Worm (Caenorhabditis elegans): ENCODE results near the gene Y41E3.13.

DNA sequence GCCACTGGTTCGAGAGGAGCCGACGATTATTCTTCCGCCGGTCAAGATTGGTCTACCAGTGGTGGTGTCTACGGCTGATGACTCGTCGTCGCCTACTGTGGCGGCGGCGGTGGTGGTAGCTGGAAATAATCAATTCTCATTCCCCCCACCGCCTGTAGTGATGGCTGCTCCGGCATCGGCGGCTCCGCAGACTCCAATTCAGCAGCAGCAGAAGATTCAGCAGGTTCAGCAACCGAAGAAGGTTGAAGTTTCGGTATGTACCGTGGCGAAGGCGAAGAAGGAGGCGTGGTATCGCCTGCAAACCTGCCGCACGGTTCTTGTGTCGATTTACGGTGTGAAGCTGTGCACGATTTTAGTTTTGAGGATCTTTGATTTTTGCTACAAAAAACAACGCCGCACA, 11.9 kb upstream of the Y41E3.13 start:
- TF ChIP-seq cog-1 (tag; optimal IDR thresholded peaks at IDR 0.05): no peak
- TF ChIP-seq tab-1 (GFP tag; IDR thresholded peaks at IDR 0.05): no peak
- no peak for TF ChIP-seq med-1 (GFP tag; optimal IDR thresholded peaks at IDR 0.05; ENCODE audit: insufficient read depth)
- no peak for TF ChIP-seq ref-1 (GFP tag; conservative IDR thresholded peaks at IDR 0.05)
- no peak for TF ChIP-seq flt-1 (GFP tag; IDR thresholded peaks at IDR 0.05)
- TF ChIP-seq ztf-29 (GFP tag; IDR thresholded peaks at IDR 0.05): no peak
- no peak for TF ChIP-seq T22C8.4 (GFP tag; IDR thresholded peaks at IDR 0.05)
- TF ChIP-seq klf-2 (GFP tag; conservative IDR thresholded peaks at IDR 0.05): no peak

Data from whole organism, midembryonic.